Worm (Caenorhabditis elegans) whole organism, late embryonic: ENCODE data around the gene srh-229.

Experiments used
- C38D4.7 ChIP-seq: fragments of 200-800 bp; sonication (Bioruptor generic); optimal IDR thresholded peaks from 2 replicates; lab custom pipeline; 2018; ENCODE audit warnings: mild to moderate bottlenecking, missing genetic modification characterization, moderate library complexity, missing compliant biosample characterization
- Y22D7AL.16 ChIP-seq: sonication (generic microtip); optimal IDR thresholded peaks from 2 replicates; lab custom pipeline; 2016; ENCODE audit warnings: missing genetic modification characterization, missing compliant biosample characterization
- ama-1 ChIP-seq: fragments of 150-350 bp; optimal IDR thresholded peaks from 2 replicates; lab custom pipeline; 2014
- ceh-19 ChIP-seq: fragments of 200-800 bp; sonication (Bioruptor generic); optimal IDR thresholded peaks from 2 replicates; lab custom pipeline; 2018; ENCODE audit warnings: mild to moderate bottlenecking, missing genetic modification characterization, missing compliant biosample characterization
- ceh-24 ChIP-seq: sonication (generic microtip); optimal IDR thresholded peaks from 2 replicates; lab custom pipeline; 2016; ENCODE audit warnings: mild to moderate bottlenecking, missing genetic modification characterization, missing compliant biosample characterization
- ceh-31 ChIP-seq: sonication (generic microtip); optimal IDR thresholded peaks from 2 replicates; lab custom pipeline; 2016; ENCODE audit warnings: missing genetic modification characterization, missing compliant biosample characterization
- ceh-6 ChIP-seq: fragments of 200-800 bp; sonication (Bioruptor generic); optimal IDR thresholded peaks from 2 replicates; lab custom pipeline; 2018; ENCODE audit warnings: mild to moderate bottlenecking, missing genetic modification characterization, missing compliant biosample characterization
- ceh-9 ChIP-seq: sonication (generic microtip); optimal IDR thresholded peaks from 2 replicates; lab custom pipeline; 2016; ENCODE audit warnings: mild to moderate bottlenecking, missing genetic modification characterization, inconsistent platforms, missing compliant biosample characterization
- dmd-4 ChIP-seq: sonication (generic microtip); optimal IDR thresholded peaks from 2 replicates; lab custom pipeline; 2016; ENCODE audit warnings: borderline replicate concordance, missing genetic modification characterization, missing compliant biosample characterization
- dve-1 ChIP-seq: sonication (generic microtip); optimal IDR thresholded peaks from 2 replicates; lab custom pipeline; 2017; ENCODE audit warnings: antibody characterized with exemption, mild to moderate bottlenecking, missing genetic modification characterization, missing compliant biosample characterization
- elt-4 ChIP-seq: sonication (generic microtip); optimal IDR thresholded peaks from 2 replicates; lab custom pipeline; 2016; ENCODE audit warnings: missing genetic modification characterization, missing compliant biosample characterization
- ets-4 ChIP-seq: sonication (generic microtip); optimal IDR thresholded peaks from 2 replicates; lab custom pipeline; 2016; ENCODE audit warnings: missing genetic modification characterization, missing compliant biosample characterization
- fax-1 ChIP-seq: sonication (generic microtip); optimal IDR thresholded peaks from 2 replicates; lab custom pipeline; 2016; ENCODE audit warnings: missing genotype, missing genetic modification characterization, missing compliant biosample characterization
- fkh-10 ChIP-seq: fragments of 150-350 bp; optimal IDR thresholded peaks from 2 replicates; lab custom pipeline; 2014; ENCODE audit warnings: missing biosample characterization, missing genetic modification reagents, missing genetic modification characterization
- fkh-6 ChIP-seq: sonication (generic microtip); optimal IDR thresholded peaks from 2 replicates; lab custom pipeline; 2016; ENCODE audit warnings: missing genetic modification characterization, missing compliant biosample characterization
- hlh-30 ChIP-seq: sonication (generic microtip); optimal IDR thresholded peaks from 2 replicates; lab custom pipeline; 2017; ENCODE audit warnings: antibody characterized with exemption, missing genetic modification characterization, missing compliant biosample characterization; ENCODE audit not compliant: insufficient read depth
- lim-6 ChIP-seq: sonication (generic microtip); optimal IDR thresholded peaks from 2 replicates; lab custom pipeline; 2016; ENCODE audit warnings: missing genetic modification characterization, missing compliant biosample characterization
- lin-11 ChIP-seq: fragments of 200-800 bp; sonication (Bioruptor generic); optimal IDR thresholded peaks from 2 replicates; lab custom pipeline; 2018; ENCODE audit warnings: mild to moderate bottlenecking, missing genetic modification characterization, missing compliant biosample characterization
- madf-2 ChIP-seq: sonication (generic microtip); optimal IDR thresholded peaks from 2 replicates; lab custom pipeline; 2017; ENCODE audit warnings: missing genetic modification characterization, missing compliant biosample characterization
- nfya-1 ChIP-seq: sonication (generic microtip); optimal IDR thresholded peaks from 2 replicates; lab custom pipeline; 2017; ENCODE audit warnings: missing genetic modification characterization, mild to moderate bottlenecking, missing compliant biosample characterization, antibody characterized with exemption, moderate library complexity
- nhr-232 ChIP-seq: sonication (generic microtip); optimal IDR thresholded peaks from 2 replicates; lab custom pipeline; 2016; ENCODE audit warnings: missing genetic modification characterization, missing compliant biosample characterization
- odd-2 ChIP-seq: sonication (generic microtip); optimal IDR thresholded peaks from 2 replicates; lab custom pipeline; 2017; ENCODE audit warnings: antibody characterized with exemption, mild to moderate bottlenecking, missing genetic modification characterization, missing compliant biosample characterization
- pha-2 ChIP-seq: sonication (generic microtip); optimal IDR thresholded peaks from 2 replicates; lab custom pipeline; 2017; ENCODE audit warnings: mild to moderate bottlenecking, missing genetic modification characterization, missing compliant biosample characterization
- rnt-1 ChIP-seq: sonication (generic microtip); optimal IDR thresholded peaks from 2 replicates; lab custom pipeline; 2016; ENCODE audit warnings: missing genetic modification characterization, missing compliant biosample characterization
- sox-4 ChIP-seq: sonication (generic microtip); optimal IDR thresholded peaks from 2 replicates; lab custom pipeline; 2017; ENCODE audit warnings: mild to moderate bottlenecking, missing genetic modification characterization, inconsistent platforms, missing compliant biosample characterization
- syd-9 ChIP-seq: sonication (generic microtip); optimal IDR thresholded peaks from 2 replicates; lab custom pipeline; 2016; ENCODE audit warnings: mild to moderate bottlenecking, missing genetic modification characterization, moderate library complexity, missing compliant biosample characterization
- tbx-2 ChIP-seq: sonication (generic microtip); optimal IDR thresholded peaks from 2 replicates; lab custom pipeline; 2016; ENCODE audit warnings: missing genetic modification characterization, missing compliant biosample characterization
- ttx-3 ChIP-seq: sonication (generic microtip); optimal IDR thresholded peaks from 2 replicates; lab custom pipeline; 2016; ENCODE audit warnings: missing genetic modification reagents, missing genetic modification characterization, missing compliant biosample characterization
- unc-3 ChIP-seq, 2 experiments: fragments of 200-800 bp in 1 of 2; sonication (Bioruptor generic) in 1 of 2; sonication (generic microtip) in 1 of 2; conservative IDR thresholded peaks in 1 of 2; optimal IDR thresholded peaks in 1 of 2; 2 replicates each; pipeline versions ENCODE4 v1.3.6 to Lab custom; 2016 to 2022; ENCODE audit warnings: missing compliant biosample characterization in 2 of 2, missing genetic modification characterization in 2 of 2, missing genetic modification reagents in 1 of 2
- unc-42 ChIP-seq: sonication (generic microtip); optimal IDR thresholded peaks from 2 replicates; lab custom pipeline; 2016; ENCODE audit warnings: missing genotype, missing genetic modification characterization, missing compliant biosample characterization
- unc-55 ChIP-seq: sonication (generic microtip); optimal IDR thresholded peaks from 2 replicates; lab custom pipeline; 2017; ENCODE audit warnings: missing biosample characterization, missing genetic modification reagents, missing genetic modification characterization
- unc-86 ChIP-seq: sonication (generic microtip); optimal IDR thresholded peaks from 2 replicates; lab custom pipeline; 2016; ENCODE audit warnings: missing genetic modification characterization, missing compliant biosample characterization
- zip-5 ChIP-seq: sonication (generic microtip); optimal IDR thresholded peaks from 2 replicates; lab custom pipeline; 2016; ENCODE audit warnings: missing genetic modification characterization, missing compliant biosample characterization

The srh-229 gene

ce11 chrV:7538018-7538417, 33.8 kb upstream of the srh-229 start, which contains the start of gene C54F6.12:
C54F6.12 (minus strand) TSS chrV:7538118.
- TF ChIP-seq C38D4.7 (GFP tag; lab: Kevin White, UChicago) (no peak), unc-42 (tag; lab: Kevin White, UChicago) (no peak), nfya-1 (no peak), lim-6 (no peak), ceh-6 (GFP tag; lab: Kevin White, UChicago) (no peak), ceh-9 (tag; lab: Kevin White, UChicago) (no peak), sox-4 (tag; lab: Kevin White, UChicago) (no peak), ttx-3 (no peak), zip-5 (tag; lab: Kevin White, UChicago) (no peak), elt-4 (tag; lab: Kevin White, UChicago) (no peak), lin-11 (tag; lab: Kevin White, UChicago) (no peak), ceh-31 (tag; lab: Kevin White, UChicago) (no peak), unc-55 (GFP tag; lab: Kevin White, UChicago) (no peak), ets-4 (tag; lab: Kevin White, UChicago) (no peak), unc-86 (tag; lab: Kevin White, UChicago) (no peak), ama-1 (lab: Kevin White, UChicago) (no peak), dmd-4 (tag; lab: Kevin White, UChicago) (no peak), madf-2 (tag; lab: Kevin White, UChicago) (no peak), tbx-2 (tag; lab: Kevin White, UChicago) (no peak)
- TF ChIP-seq, all 69 proteins: peak for 0

- TF ChIP-seq unc-55 (GFP tag; lab: Kevin White, UChicago) (no peak), ttx-3 (no peak), unc-3 (GFP tag; conservative IDR thresholded peaks at IDR 0.05; lab: Robert Waterston, UW) (no peak), unc-3 (tag; optimal IDR thresholded peaks at IDR 0.05; lab: Kevin White, UChicago) (no peak), zip-5 (tag; lab: Kevin White, UChicago) (no peak), fkh-10 (GFP tag; lab: Kevin White, UChicago) (no peak), Y22D7AL.16 (no peak), ceh-19 (GFP tag; lab: Kevin White, UChicago) (no peak), syd-9 (no peak), fkh-6 (tag; lab: Kevin White, UChicago) (no peak), odd-2 (tag; lab: Kevin White, UChicago) (no peak), ama-1 (lab: Kevin White, UChicago) (no peak)
Measured at ce11 chrV:7532947-7533346, 28.8 kb upstream of the srh-229 start, which contains the start of gene C54F6.3. C54F6.3 (plus strand) TSS chrV:7533247.

ce11 chrV:7529840-7530239, 25.7 kb upstream of the srh-229 start, which contains the start of gene swt-2:
swt-2 (plus strand) TSS chrV:7530140.
- TF ChIP-seq ama-1 (lab: Kevin White, UChicago) (no peak), unc-55 (GFP tag; lab: Kevin White, UChicago) (no peak), rnt-1 (tag; lab: Kevin White, UChicago) (no peak)

- no peak for TF ChIP-seq dve-1
- no peak for TF ChIP-seq hlh-30 (tag; lab: Kevin White, UChicago)
- TF ChIP-seq pha-2, result no peak
- no peak for TF ChIP-seq tbx-2 (tag; lab: Kevin White, UChicago)
- TF ChIP-seq, all 69 proteins: peak for 0
Measured at ce11 chrV:7528816-7529215, 24.6 kb upstream of the srh-229 start, which contains the start of gene C54F6.5. C54F6.5 (plus strand) TSS chrV:7529116.

ce11 chrV:7527153-7527552, 23.0 kb upstream of the srh-229 start, which contains the start of gene C54F6.17:
C54F6.17 (plus strand) TSS chrV:7527453.
- TF ChIP-seq fax-1, result no peak

- TF ChIP-seq madf-2 (tag; lab: Kevin White, UChicago), result no peak
- no peak for TF ChIP-seq ceh-31 (tag; lab: Kevin White, UChicago)
- no peak for TF ChIP-seq lin-11 (tag; lab: Kevin White, UChicago)
- no peak for TF ChIP-seq nhr-232
- no peak for TF ChIP-seq elt-4 (tag; lab: Kevin White, UChicago)
- TF ChIP-seq ceh-24 (tag; lab: Kevin White, UChicago), result no peak
Measured at ce11 chrV:7525695-7526094, 21.5 kb upstream of the srh-229 start, which contains the start of gene C54F6.18. C54F6.18 (plus strand) TSS chrV:7525995.
